Worm (Caenorhabditis elegans): ENCODE measurements around the gene sma-2.

sma-2 gene

DNA sequence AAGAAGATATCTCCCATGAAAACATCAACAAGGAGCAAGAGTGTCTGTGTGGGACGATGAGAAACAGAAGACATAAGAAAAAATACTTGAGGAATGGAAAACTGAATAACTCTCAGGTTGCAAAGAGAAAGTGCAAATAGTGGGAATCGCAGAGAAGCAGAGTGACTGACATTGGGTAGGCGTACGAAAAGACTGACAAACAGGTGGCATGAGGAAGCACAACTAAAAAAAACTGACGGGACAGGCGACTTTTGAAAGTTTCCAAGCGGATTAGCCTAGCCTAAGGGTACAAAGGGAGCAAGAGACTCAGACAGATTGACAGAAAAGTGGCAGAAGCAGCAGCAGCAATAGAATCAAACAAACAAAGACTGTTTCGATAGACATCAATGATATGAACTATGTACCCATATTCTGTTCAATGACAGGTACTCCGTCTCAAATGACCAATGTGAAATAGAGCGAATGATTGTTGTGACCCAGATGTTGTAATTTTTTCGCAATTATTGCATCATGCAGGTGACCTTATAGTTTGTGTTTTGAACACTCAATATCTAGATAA, 15.1 kb upstream of the sma-2 start:
- TF ChIP-seq ceh-16 (tag; optimal IDR thresholded peaks at IDR 0.05) (no peak), nhr-28 (tag; optimal IDR thresholded peaks at IDR 0.05) (no peak), elt-3 (tag; optimal IDR thresholded peaks at IDR 0.05) (no peak), pha-4 (tag; optimal IDR thresholded peaks at IDR 0.05) (peak; percentile 8), daf-12 (tag; optimal IDR thresholded peaks at IDR 0.05) (no peak), tbx-2 (tag; optimal IDR thresholded peaks at IDR 0.05) (no peak), ceh-82 (tag; optimal IDR thresholded peaks at IDR 0.05) (no peak), egl-27 (tag; optimal IDR thresholded peaks at IDR 0.05) (no peak), eor-1 (tag; optimal IDR thresholded peaks at IDR 0.05) (no peak), sea-2 (GFP tag; optimal IDR thresholded peaks at IDR 0.05) (no peak), nhr-25 (tag; optimal IDR thresholded peaks at IDR 0.05) (peak; percentile 82), nhr-237 (tag; optimal IDR thresholded peaks at IDR 0.05) (no peak), nhr-12 (tag; optimal IDR thresholded peaks at IDR 0.05) (no peak), egl-5 (tag; optimal IDR thresholded peaks at IDR 0.05) (no peak), lsy-12 (tag; optimal IDR thresholded peaks at IDR 0.05) (no peak), zag-1 (tag; optimal IDR thresholded peaks at IDR 0.05) (no peak), elt-2 (tag; optimal IDR thresholded peaks at IDR 0.05) (peak; percentile 59), fos-1 (tag; optimal IDR thresholded peaks at IDR 0.05) (no peak), nfya-1 (tag; optimal IDR thresholded peaks at IDR 0.05; ENCODE audit: insufficient read depth) (peak; percentile 50), ama-1 (optimal IDR thresholded peaks at IDR 0.05) (no peak), lin-39 (tag; optimal IDR thresholded peaks at IDR 0.05) (no peak), nhr-76 (tag; optimal IDR thresholded peaks at IDR 0.05) (no peak), fkh-2 (tag; optimal IDR thresholded peaks at IDR 0.05) (no peak), unc-39 (tag; optimal IDR thresholded peaks at IDR 0.05) (no peak), ztf-11 (tag; optimal IDR thresholded peaks at IDR 0.05) (no peak), hmg-11 (tag; optimal IDR thresholded peaks at IDR 0.05) (peak; percentile 24), ztf-4 (tag; optimal IDR thresholded peaks at IDR 0.05) (no peak), ceh-28 (tag; optimal IDR thresholded peaks at IDR 0.05) (no peak), jun-1 (tag; optimal IDR thresholded peaks at IDR 0.05) (no peak), nhr-11 (tag; optimal IDR thresholded peaks at IDR 0.05) (no peak), nhr-77 (tag; optimal IDR thresholded peaks at IDR 0.05) (no peak), mml-1 (tag; optimal IDR thresholded peaks at IDR 0.05) (no peak), pqm-1 (tag; optimal IDR thresholded peaks at IDR 0.05) (peak; percentile 42), unc-62 (GFP tag; optimal IDR thresholded peaks at IDR 0.05) (peak; percentile 50), aly-2 (tag; optimal IDR thresholded peaks at IDR 0.05) (no peak), elt-1 (tag; optimal IDR thresholded peaks at IDR 0.05) (no peak), mdl-1 (tag; optimal IDR thresholded peaks at IDR 0.05) (peak; percentile 6), R02D3.7 (tag; optimal IDR thresholded peaks at IDR 0.05) (no peak), lin-15B (tag; optimal IDR thresholded peaks at IDR 0.05) (no peak), ZK546.5 (tag; optimal IDR thresholded peaks at IDR 0.05) (no peak), skn-1 (tag; optimal IDR thresholded peaks at IDR 0.05) (no peak), snpc-4 (tag; optimal IDR thresholded peaks at IDR 0.05) (no peak), ceh-9 (tag; optimal IDR thresholded peaks at IDR 0.05) (no peak), nhr-67 (tag; optimal IDR thresholded peaks at IDR 0.05) (no peak), nhr-43 (tag; optimal IDR thresholded peaks at IDR 0.05; ENCODE audit: poor library complexity, severe bottlenecking) (peak; percentile 79), fkh-10 (GFP tag; optimal IDR thresholded peaks at IDR 0.05) (no peak), nhr-23 (tag; optimal IDR thresholded peaks at IDR 0.05) (peak; percentile 80)

DNA sequence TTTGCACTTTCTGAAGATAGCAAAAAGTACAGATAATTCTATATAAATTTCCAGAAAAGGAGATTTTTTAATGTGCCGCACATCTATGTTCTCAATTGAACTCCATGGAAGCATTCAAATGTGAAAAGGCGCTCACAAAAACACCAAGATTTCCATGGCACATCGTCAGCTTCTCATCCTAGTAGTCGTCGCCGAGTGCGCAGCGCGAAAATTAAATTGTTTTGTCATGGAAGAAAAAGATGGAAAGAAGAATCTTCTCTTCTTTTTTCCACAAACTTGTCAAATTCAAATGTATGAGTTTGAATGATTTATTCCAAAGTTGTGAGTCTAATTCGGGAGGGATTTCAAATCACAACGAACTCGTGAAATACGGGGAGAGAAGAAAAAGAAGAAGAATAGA, 12.1 kb upstream of the sma-2 start:
- TF ChIP-seq nhr-76 (tag; optimal IDR thresholded peaks at IDR 0.05) (no peak), ZK546.5 (tag; optimal IDR thresholded peaks at IDR 0.05) (no peak)
